Worm (Caenorhabditis elegans) whole organism, L4 larva: Measurements from ENCODE around the gene chat-1.
A peak's percentile ranks its signal among the peaks of the same experiment; 100 is the strongest.

Source experiments
- R02D3.7 ChIP-seq: fragments of 150-350 bp; sonication (generic microtip); optimal IDR thresholded peaks from 3 replicates; lab custom pipeline; 2014; ENCODE audit warnings: missing biosample characterization, missing genetic modification characterization
- Y48G9A.11 ChIP-seq: fragments of 200-800 bp; sonication (Bioruptor generic); IDR thresholded peaks from 2 replicates; pipeline ENCODE4 v1.3.6; 2022; ENCODE audit warnings: missing genetic modification reagents, missing genetic modification characterization, missing compliant biosample characterization
- aha-1 ChIP-seq: fragments of 150-350 bp; peaks from one replicate; lab custom pipeline; 2014; ENCODE audit warnings: missing biosample characterization, missing genetic modification characterization
- ama-1 ChIP-seq: fragments of 150-350 bp; optimal IDR thresholded peaks from 2 replicates; lab custom pipeline; 2014; ENCODE audit warnings: inconsistent platforms, mixed read lengths
- attf-4 ChIP-seq: sonication (generic microtip); optimal IDR thresholded peaks from 3 replicates; lab custom pipeline; 2017; ENCODE audit warnings: missing biosample characterization, missing genetic modification characterization
- ceh-20 ChIP-seq: fragments of 200-800 bp; sonication (Bioruptor generic); IDR thresholded peaks from 2 replicates; pipeline ENCODE4 v1.3.6; 2022; ENCODE audit warnings: missing genetic modification reagents, missing genetic modification characterization, missing compliant biosample characterization
- cey-2 ChIP-seq: sonication (generic microtip); optimal IDR thresholded peaks from 3 replicates; lab custom pipeline; 2017; ENCODE audit warnings: missing genetic modification characterization, mild to moderate bottlenecking, missing compliant biosample characterization, antibody characterized with exemption, borderline replicate concordance; ENCODE audit not compliant: insufficient read depth
- daf-12 ChIP-seq: fragments of 150-350 bp; optimal IDR thresholded peaks from 2 replicates; lab custom pipeline; 2014; ENCODE audit warnings: missing biosample characterization, missing genetic modification reagents, missing genetic modification characterization
- daf-16 ChIP-seq, 3 experiments: sonication (generic microtip); optimal IDR thresholded peaks; 2 replicates each; lab custom pipeline; 2016 to 2017; ENCODE audit warnings: missing genetic modification characterization in 3 of 3, missing genetic modification reagents in 3 of 3, mild to moderate bottlenecking in 2 of 3, missing compliant biosample characterization in 2 of 3, missing biosample characterization in 1 of 3, moderate library complexity in 1 of 3
- dmd-6 ChIP-seq: fragments of 200-800 bp; sonication (Bioruptor generic); IDR thresholded peaks from 2 replicates; pipeline ENCODE4 v1.3.6; 2022; ENCODE audit warnings: missing genetic modification reagents, missing genetic modification characterization, missing compliant biosample characterization
- dve-1 ChIP-seq: sonication (generic microtip); optimal IDR thresholded peaks from 2 replicates; lab custom pipeline; 2017; ENCODE audit warnings: antibody characterized with exemption, mild to moderate bottlenecking, missing genetic modification characterization, missing compliant biosample characterization; ENCODE audit not compliant: insufficient read depth
- fos-1 ChIP-seq: fragments of 150-350 bp; optimal IDR thresholded peaks from 2 replicates; lab custom pipeline; 2014; ENCODE audit warnings: missing biosample characterization, missing genetic modification characterization
- gei-8 ChIP-seq: fragments of 200-800 bp; sonication (Bioruptor generic); optimal IDR thresholded peaks from 2 replicates; lab custom pipeline; 2018; ENCODE audit warnings: mild to moderate bottlenecking, missing genetic modification characterization, missing compliant biosample characterization
- hif-1 ChIP-seq, 2 experiments: sonication (generic microtip); optimal IDR thresholded peaks; 2 replicates each; lab custom pipeline; 2016 to 2017; ENCODE audit warnings: missing compliant biosample characterization in 2 of 2, missing genetic modification characterization in 2 of 2, missing genetic modification reagents in 2 of 2, missing genotype in 2 of 2, mild to moderate bottlenecking in 1 of 2
- hlh-11 ChIP-seq: fragments of 200-800 bp; sonication (Bioruptor generic); optimal IDR thresholded peaks from 2 replicates; lab custom pipeline; 2018; ENCODE audit warnings: mild to moderate bottlenecking, missing genetic modification characterization, missing compliant biosample characterization
- hlh-30 ChIP-seq: sonication (generic microtip); optimal IDR thresholded peaks from 2 replicates; lab custom pipeline; 2017; ENCODE audit warnings: antibody characterized with exemption, mild to moderate bottlenecking, missing genetic modification characterization, missing compliant biosample characterization; ENCODE audit not compliant: insufficient read depth
- jun-1 ChIP-seq: fragments of 150-350 bp; optimal IDR thresholded peaks from 2 replicates; lab custom pipeline; 2014; ENCODE audit warnings: missing biosample characterization, missing genetic modification reagents, missing genetic modification characterization
- lin-38 ChIP-seq: fragments of 200-800 bp; sonication (Bioruptor generic); IDR thresholded peaks from 2 replicates; pipeline ENCODE4 v1.3.6; 2022; ENCODE audit warnings: missing genetic modification reagents, missing genetic modification characterization, missing compliant biosample characterization
- lin-39 ChIP-seq: fragments of 150-350 bp; optimal IDR thresholded peaks from 2 replicates; lab custom pipeline; 2014; ENCODE audit warnings: missing biosample characterization, missing genetic modification reagents, missing genetic modification characterization
- lsy-2 ChIP-seq, 2 experiments: fragments of 150-350 bp in 1 of 2; sonication (generic microtip) in 1 of 2; optimal IDR thresholded peaks; 2 replicates each; lab custom pipeline; 2014 to 2017; ENCODE audit warnings: missing biosample characterization in 2 of 2, missing genetic modification characterization in 2 of 2
- mdl-1 ChIP-seq, 2 experiments: fragments of 150-350 bp in 1 of 2; sonication (generic microtip) in 1 of 2; optimal IDR thresholded peaks; 2 replicates each; lab custom pipeline; 2014 to 2017; ENCODE audit warnings: missing biosample characterization in 2 of 2, missing genetic modification characterization in 2 of 2
- mdt-29 ChIP-seq: fragments of 200-800 bp; sonication (Bioruptor generic); IDR thresholded peaks from 2 replicates; pipeline ENCODE4 v1.3.6; 2022; ENCODE audit warnings: missing genetic modification reagents, missing genetic modification characterization, missing compliant biosample characterization
- mes-2 ChIP-seq: sonication (generic microtip); optimal IDR thresholded peaks from 2 replicates; lab custom pipeline; 2016; ENCODE audit warnings: missing genotype, mild to moderate bottlenecking, missing genetic modification characterization, missing compliant biosample characterization; ENCODE audit not compliant: poor library complexity, severe bottlenecking
- mxl-2 ChIP-seq: fragments of 200-800 bp; sonication (Bioruptor generic); conservative IDR thresholded peaks from 2 replicates; pipeline ENCODE4 v1.3.6; 2022; ENCODE audit warnings: missing genetic modification reagents, missing genetic modification characterization, missing compliant biosample characterization
- mxl-3 ChIP-seq: fragments of 200-800 bp; sonication (Bioruptor generic); optimal IDR thresholded peaks from 2 replicates; lab custom pipeline; 2018; ENCODE audit warnings: mild to moderate bottlenecking, missing genetic modification characterization, missing compliant biosample characterization
- nhr-10 ChIP-seq: fragments of 150-350 bp; optimal IDR thresholded peaks from 2 replicates; lab custom pipeline; 2014; ENCODE audit warnings: missing biosample characterization, missing genetic modification characterization
- nhr-11 ChIP-seq: fragments of 150-350 bp; optimal IDR thresholded peaks from 2 replicates; lab custom pipeline; 2014; ENCODE audit warnings: missing biosample characterization, missing genetic modification characterization
- nhr-237 ChIP-seq: sonication (generic microtip); optimal IDR thresholded peaks from 2 replicates; lab custom pipeline; 2017; ENCODE audit warnings: missing biosample characterization, missing genetic modification characterization
- nhr-25 ChIP-seq: sonication (generic microtip); optimal IDR thresholded peaks from 2 replicates; lab custom pipeline; 2017; ENCODE audit warnings: missing genetic modification characterization, mild to moderate bottlenecking, missing compliant biosample characterization, antibody characterized with exemption, moderate library complexity, borderline replicate concordance; ENCODE audit not compliant: insufficient read depth
- nhr-28 ChIP-seq: fragments of 150-350 bp; optimal IDR thresholded peaks from 2 replicates; lab custom pipeline; 2014; ENCODE audit warnings: missing biosample characterization, missing genetic modification characterization
- nhr-42 ChIP-seq: fragments of 200-800 bp; sonication (Bioruptor generic); IDR thresholded peaks from 2 replicates; pipeline ENCODE4 v1.3.6; 2022; ENCODE audit warnings: missing genetic modification characterization, missing compliant biosample characterization
- nhr-48 ChIP-seq: sonication (generic microtip); optimal IDR thresholded peaks from 2 replicates; lab custom pipeline; 2016; ENCODE audit warnings: mild to moderate bottlenecking, missing genetic modification characterization, missing compliant biosample characterization
- nhr-6 ChIP-seq: fragments of 150-350 bp; optimal IDR thresholded peaks from 2 replicates; lab custom pipeline; 2014; ENCODE audit warnings: missing biosample characterization, missing genetic modification characterization
- nhr-76 ChIP-seq: fragments of 150-350 bp; optimal IDR thresholded peaks from 2 replicates; lab custom pipeline; 2014; ENCODE audit warnings: missing biosample characterization, missing genetic modification characterization
- nhr-77 ChIP-seq: fragments of 150-350 bp; optimal IDR thresholded peaks from 2 replicates; lab custom pipeline; 2014; ENCODE audit warnings: missing biosample characterization, missing genetic modification characterization
- pha-4 ChIP-seq, 2 experiments: fragments of 150-350 bp in 1 of 2; fragments of 200-800 bp in 1 of 2; sonication (Bioruptor generic) in 1 of 2; IDR thresholded peaks in 1 of 2; optimal IDR thresholded peaks in 1 of 2; 2 replicates each; pipeline versions ENCODE4 v1.3.6 to Lab custom; 2014 to 2022; ENCODE audit warnings: missing genetic modification characterization in 2 of 2, missing genetic modification reagents in 2 of 2, missing biosample characterization in 1 of 2, missing compliant biosample characterization in 1 of 2
- pqm-1 ChIP-seq: sonication (generic microtip); optimal IDR thresholded peaks from 2 replicates; lab custom pipeline; 2017; ENCODE audit warnings: missing biosample characterization, missing genetic modification characterization
- saeg-2 ChIP-seq: fragments of 200-800 bp; sonication (Bioruptor generic); IDR thresholded peaks from 2 replicates; pipeline ENCODE4 v1.3.6; 2022; ENCODE audit warnings: missing genetic modification reagents, missing genetic modification characterization, missing compliant biosample characterization
- tag-97 ChIP-seq: fragments of 200-800 bp; sonication (Bioruptor generic); IDR thresholded peaks from 2 replicates; pipeline ENCODE4 v1.3.6; 2022; ENCODE audit warnings: missing genetic modification characterization, missing compliant biosample characterization
- tra-1 ChIP-seq: fragments of 200-800 bp; sonication (Bioruptor generic); IDR thresholded peaks from 2 replicates; pipeline ENCODE4 v1.3.6; 2022; ENCODE audit warnings: missing genetic modification reagents, missing genetic modification characterization, missing compliant biosample characterization
- unc-130 ChIP-seq: sonication (generic microtip); optimal IDR thresholded peaks from 2 replicates; lab custom pipeline; 2016; ENCODE audit warnings: missing genetic modification reagents, missing genetic modification characterization, missing compliant biosample characterization
- unc-62 ChIP-seq, 3 experiments: fragments of 150-350 bp in 1 of 3; sonication (generic microtip); optimal IDR thresholded peaks in 2 of 3; peaks in 1 of 3; 1 replicate in 1 of 3; 2 replicates in 2 of 3; lab custom pipeline; 2014 to 2017; ENCODE audit warnings: missing biosample characterization in 3 of 3, missing genetic modification characterization in 3 of 3, missing genetic modification reagents in 3 of 3, missing genotype in 1 of 3

Gene chat-1

ce11 chrIV:4473767-4474166 is 26.6 kb downstream of the chat-1 start (continued):
- TF ChIP-seq jun-1 (tag; lab: Kevin White, UChicago) (no peak), nhr-76 (no peak)

ce11 chrIV:4475362-4476086 is 28.4 kb downstream of the chat-1 start:
- TF ChIP-seq dmd-6 (GFP tag; lab: Robert Waterston, UW): 0 out of 2 replicates have a peak, but pooled peaks have one; percentile 13
- TF ChIP-seq lin-38: no peak
- peak; percentile 34 for TF ChIP-seq ama-1 (lab: Kevin White, UChicago)
- TF ChIP-seq nhr-237 (tag; lab: Kevin White, UChicago): no peak
- TF ChIP-seq R02D3.7 (tag; lab: Kevin White, UChicago): no peak
- TF ChIP-seq pqm-1 (tag; lab: Kevin White, UChicago): peak; percentile 24
- TF ChIP-seq tra-1 (GFP tag; lab: Robert Waterston, UW): 0 out of 2 replicates have a peak, but pooled peaks have one; percentile 18
- no peak for TF ChIP-seq lin-39 (tag; lab: Kevin White, UChicago)
- peak; percentile 17 for TF ChIP-seq hlh-11 (tag; lab: Kevin White, UChicago)
- TF ChIP-seq aha-1: peak; percentile 89
- peak; percentile 22; the same call in 1 of the 2 replicates for TF ChIP-seq pha-4 (GFP tag; IDR thresholded peaks at IDR 0.05; lab: Robert Waterston, UW)
- no peak for TF ChIP-seq pha-4 (tag; optimal IDR thresholded peaks at IDR 0.05; lab: Kevin White, UChicago)
- TF ChIP-seq nhr-6 (tag; lab: Kevin White, UChicago): no peak
- TF ChIP-seq nhr-28 (tag; lab: Kevin White, UChicago): peak; percentile 39
- peak in 1 of 2 experiments; percentile 5 for TF ChIP-seq lsy-2 (tag; optimal IDR thresholded peaks at IDR 0.05; lab: Kevin White, UChicago)
- no peak for TF ChIP-seq nhr-10 (tag; lab: Kevin White, UChicago)
- TF ChIP-seq unc-130: no peak
- no peak for TF ChIP-seq daf-16 (GFP tag; optimal IDR thresholded peaks at IDR 0.05; lab: Kevin White, UChicago)
- peak; percentile 47 for TF ChIP-seq daf-16 (tag; optimal IDR thresholded peaks at IDR 0.05; lab: Kevin White, UChicago)
- TF ChIP-seq hlh-30 (tag; lab: Kevin White, UChicago): peak; percentile 47
- TF ChIP-seq saeg-2 (GFP tag; lab: Robert Waterston, UW): 0 out of 2 replicates have a peak, but pooled peaks have one; percentile 6
- no peak for TF ChIP-seq mxl-2 (GFP tag; lab: Robert Waterston, UW)
- TF ChIP-seq cey-2: no peak
- TF ChIP-seq Y48G9A.11 (GFP tag; lab: Robert Waterston, UW): no peak
- TF ChIP-seq gei-8 (GFP tag; lab: Kevin White, UChicago): no peak
- peak; percentile 74 for TF ChIP-seq mxl-3 (GFP tag; lab: Kevin White, UChicago)
- TF ChIP-seq dve-1 (tag; lab: Kevin White, UChicago): peak; percentile 66
- TF ChIP-seq nhr-48 (tag; lab: Kevin White, UChicago): peak; percentile 17
- no peak for TF ChIP-seq mes-2

- no peak for TF ChIP-seq fos-1 (tag; lab: Kevin White, UChicago)
- TF ChIP-seq mxl-3 (GFP tag; lab: Kevin White, UChicago): peak; percentile 46
- peak; percentile 49; the same call in 1 of the 2 replicates for TF ChIP-seq mdt-29 (GFP tag; lab: Robert Waterston, UW)
- TF ChIP-seq mes-2: peak; percentile 42
- peak; percentile 95 for TF ChIP-seq aha-1
- TF ChIP-seq lin-38: no peak
- TF ChIP-seq nhr-11: peak; percentile 61
- TF ChIP-seq hif-1 (tag; optimal IDR thresholded peaks at IDR 0.05; lab: Kevin White, UChicago): peak in 1 of 2 experiments; percentile 87
- peak in 1 of 2 experiments; percentile 87 for TF ChIP-seq unc-62 (GFP tag; optimal IDR thresholded peaks at IDR 0.05 in 1 of 2; lab: Kevin White, UChicago)
- TF ChIP-seq unc-62 (tag; optimal IDR thresholded peaks at IDR 0.05; lab: Kevin White, UChicago): no peak
- TF ChIP-seq nhr-77: peak; percentile 20
- no peak for TF ChIP-seq tag-97 (GFP tag; lab: Robert Waterston, UW)
- TF ChIP-seq unc-130: no peak
- TF ChIP-seq nhr-10 (tag; lab: Kevin White, UChicago): no peak
- TF ChIP-seq attf-4 (tag; lab: Kevin White, UChicago): no peak
- TF ChIP-seq pha-4 (GFP tag; IDR thresholded peaks at IDR 0.05; lab: Robert Waterston, UW): no peak
- TF ChIP-seq pha-4 (tag; optimal IDR thresholded peaks at IDR 0.05; lab: Kevin White, UChicago): peak; percentile 36
- TF ChIP-seq dve-1 (tag; lab: Kevin White, UChicago): peak; percentile 74
- TF ChIP-seq ceh-20: peak; percentile 70
- peak; percentile 44 for TF ChIP-seq nhr-25 (tag; lab: Kevin White, UChicago)
- no peak for TF ChIP-seq nhr-42 (GFP tag; lab: Robert Waterston, UW)
- peak; percentile 86 for TF ChIP-seq ama-1 (lab: Kevin White, UChicago)
- peak; percentile 31 to 95 for TF ChIP-seq mdl-1 (tag; optimal IDR thresholded peaks at IDR 0.05; lab: Kevin White, UChicago)
- TF ChIP-seq lsy-2 (tag; optimal IDR thresholded peaks at IDR 0.05; lab: Kevin White, UChicago): peak in 1 of 2 experiments; percentile 67
- no peak for TF ChIP-seq daf-12
Observed at ce11 chrIV:4477009-4477471, 29.9 kb downstream of the chat-1 start, which contains the start of gene M01H9.3. TSS of gene M01H9.3 (minus strand) at chrIV:4477059.
